Worm (Caenorhabditis elegans): ENCODE results near the gene F56C9.3.

The F56C9.3 gene

ce11 chrIII:7336214-7336613 is 25.1 kb downstream of the F56C9.3 start, which contains the start of gene gsp-2:
TSS of gene gsp-2 (plus strand) at chrIII:7336587.
- TF ChIP-seq unc-30 (tag; optimal IDR thresholded peaks at IDR 0.05) (no peak), isw-1 (GFP tag; IDR thresholded peaks at IDR 0.05) (peak; percentile 73), fkh-8 (tag; optimal IDR thresholded peaks at IDR 0.05) (peak; percentile 77), nhr-77 (tag; optimal IDR thresholded peaks at IDR 0.05) (peak; percentile 57), grh-1 (GFP tag; IDR thresholded peaks at IDR 0.05) (0 out of 2 replicates have a peak, but pooled peaks have one; percentile 5), nhr-12 (tag; optimal IDR thresholded peaks at IDR 0.05) (no peak), snpc-4 (tag; optimal IDR thresholded peaks at IDR 0.05) (no peak), ceh-63 (GFP tag; optimal IDR thresholded peaks at IDR 0.05) (no peak), jun-1 (tag; optimal IDR thresholded peaks at IDR 0.05) (peak; percentile 46), zag-1 (tag; optimal IDR thresholded peaks at IDR 0.05) (no peak), dpl-1 (GFP tag; optimal IDR thresholded peaks at IDR 0.05) (peak; percentile 66 to 74 (median 70)), blmp-1 (tag; optimal IDR thresholded peaks at IDR 0.05) (peak; percentile 78), nhr-84 (tag; optimal IDR thresholded peaks at IDR 0.05) (no peak), efl-1 (optimal IDR thresholded peaks at IDR 0.05) (peak; percentile 77 to 78), efl-1 (GFP tag; optimal IDR thresholded peaks at IDR 0.05 in 1 of 2) (peak; percentile 66 to 96), elt-3 (tag; optimal IDR thresholded peaks at IDR 0.05) (peak in 3 of 6 experiments; percentile 29 to 89 (median 51)), mdl-1 (tag; optimal IDR thresholded peaks at IDR 0.05) (peak in 1 of 2 experiments; percentile 74), ets-5 (GFP tag; IDR thresholded peaks at IDR 0.05) (no peak), ztf-4 (tag; optimal IDR thresholded peaks at IDR 0.05) (peak; percentile 36), lin-13 (GFP tag; optimal IDR thresholded peaks at IDR 0.05) (peak; percentile 72), pax-3 (tag; optimal IDR thresholded peaks at IDR 0.05) (peak; percentile 57), unc-62 (GFP tag; optimal IDR thresholded peaks at IDR 0.05) (no peak), rnt-1 (tag; optimal IDR thresholded peaks at IDR 0.05) (peak; percentile 56), nhr-19 (GFP tag; conservative IDR thresholded peaks at IDR 0.05) (peak; percentile 81), tbx-2 (tag; optimal IDR thresholded peaks at IDR 0.05) (peak; percentile 60), lin-14 (GFP tag; optimal IDR thresholded peaks at IDR 0.05) (peak; percentile 85), ztf-11 (tag; optimal IDR thresholded peaks at IDR 0.05) (no peak), efl-3 (GFP tag; optimal IDR thresholded peaks at IDR 0.05) (no peak), C34B4.2 (tag; optimal IDR thresholded peaks at IDR 0.05) (no peak), hlh-17 (GFP tag; optimal IDR thresholded peaks at IDR 0.05; ENCODE audit: borderline replicate concordance) (no peak), ceh-88 (GFP tag; IDR thresholded peaks at IDR 0.05) (no peak; the same call in 1 of the 2 replicates), nhr-85 (tag) (peak; percentile 48), hpl-2 (GFP tag; optimal IDR thresholded peaks at IDR 0.05) (peak; percentile 23), elt-2 (tag; optimal IDR thresholded peaks at IDR 0.05) (no peak), unc-98 (GFP tag; IDR thresholded peaks at IDR 0.05) (no peak), sox-4 (tag; optimal IDR thresholded peaks at IDR 0.05) (no peak), vab-15 (tag; optimal IDR thresholded peaks at IDR 0.05) (peak; percentile 81), ceh-82 (tag; optimal IDR thresholded peaks at IDR 0.05) (peak; percentile 52 to 67 (median 60)), fkh-10 (GFP tag; optimal IDR thresholded peaks at IDR 0.05) (no peak), mef-2 (tag; optimal IDR thresholded peaks at IDR 0.05) (no peak), fos-1 (tag; optimal IDR thresholded peaks at IDR 0.05) (peak; percentile 26), nhr-11 (tag; optimal IDR thresholded peaks at IDR 0.05) (no peak), pag-3 (tag; optimal IDR thresholded peaks at IDR 0.05; ENCODE audit: borderline replicate concordance, insufficient read depth) (no peak), C16A3.4 (tag; optimal IDR thresholded peaks at IDR 0.05) (peak; percentile 74), C04F5.9 (tag; optimal IDR thresholded peaks at IDR 0.05) (no peak), ceh-8 (GFP tag; optimal IDR thresholded peaks at IDR 0.05) (no peak), unc-86 (tag; optimal IDR thresholded peaks at IDR 0.05) (peak; percentile 53), F16B12.6 (tag; optimal IDR thresholded peaks at IDR 0.05) (no peak), ama-1 (optimal IDR thresholded peaks at IDR 0.05) (no peak), egl-27 (tag; optimal IDR thresholded peaks at IDR 0.05) (no peak), nhr-47 (tag; optimal IDR thresholded peaks at IDR 0.05) (peak; percentile 57), fkh-4 (tag; optimal IDR thresholded peaks at IDR 0.05; ENCODE audit: borderline replicate concordance) (no peak), lin-35 (GFP tag; optimal IDR thresholded peaks at IDR 0.05) (peak; percentile 83)

Data from whole organism, L1 larva.